Worm (Caenorhabditis elegans) whole organism, L4/young adult: ENCODE measurements around the gene age-1.

Experiments used
- dao-5 ChIP-seq: sonication (generic microtip); optimal IDR thresholded peaks from 2 replicates; lab custom pipeline; 2016; ENCODE audit warnings: missing genotype, missing genetic modification characterization, moderate library complexity, missing compliant biosample characterization
- him-1 ChIP-seq: sonication (generic microtip); optimal IDR thresholded peaks from 2 replicates; lab custom pipeline; 2016; ENCODE audit warnings: missing genotype, missing genetic modification reagents, missing genetic modification characterization, missing compliant biosample characterization

ce11 chrII:11542958-11543357 is 16.1 kb upstream of the age-1 start:
- no peak for TF ChIP-seq dao-5 (tag; lab: Kevin White, UChicago)
- TF ChIP-seq him-1 (tag; lab: Kevin White, UChicago): no peak
